Worm (Caenorhabditis elegans) whole organism, late embryonic: ENCODE measurements around the gene T27E4.1.

Experiments used
- C08G9.2 ChIP-seq: sonication (generic microtip); optimal IDR thresholded peaks from 2 replicates; lab custom pipeline; 2016; ENCODE audit warnings: mild to moderate bottlenecking, missing genetic modification characterization, moderate library complexity, missing compliant biosample characterization
- F13H6.1 ChIP-seq: sonication (generic microtip); optimal IDR thresholded peaks from 2 replicates; lab custom pipeline; 2016; ENCODE audit warnings: missing genetic modification characterization, missing compliant biosample characterization
- K02D7.2 ChIP-seq: sonication (generic microtip); optimal IDR thresholded peaks from 2 replicates; lab custom pipeline; 2017; ENCODE audit warnings: mild to moderate bottlenecking, missing genetic modification characterization, missing compliant biosample characterization
- ahr-1 ChIP-seq: sonication (generic microtip); optimal IDR thresholded peaks from 2 replicates; lab custom pipeline; 2016; ENCODE audit warnings: missing genetic modification characterization, missing compliant biosample characterization
- ceh-14 ChIP-seq: sonication (generic microtip); optimal IDR thresholded peaks from 2 replicates; lab custom pipeline; 2016; ENCODE audit warnings: missing genotype, missing genetic modification characterization, missing compliant biosample characterization
- ceh-18 ChIP-seq: sonication (generic microtip); optimal IDR thresholded peaks from 2 replicates; lab custom pipeline; 2016; ENCODE audit warnings: missing genetic modification characterization, missing compliant biosample characterization
- ceh-2 ChIP-seq: sonication (generic microtip); optimal IDR thresholded peaks from 2 replicates; lab custom pipeline; 2016; ENCODE audit warnings: missing genotype, missing genetic modification characterization, missing compliant biosample characterization
- ceh-22 ChIP-seq: sonication (generic microtip); optimal IDR thresholded peaks from 2 replicates; lab custom pipeline; 2017; ENCODE audit warnings: missing biosample characterization, missing genetic modification characterization
- ceh-24 ChIP-seq: sonication (generic microtip); optimal IDR thresholded peaks from 2 replicates; lab custom pipeline; 2016; ENCODE audit warnings: mild to moderate bottlenecking, missing genetic modification characterization, missing compliant biosample characterization
- ceh-31 ChIP-seq: sonication (generic microtip); optimal IDR thresholded peaks from 2 replicates; lab custom pipeline; 2016; ENCODE audit warnings: missing genetic modification characterization, missing compliant biosample characterization
- ceh-34 ChIP-seq: sonication (generic microtip); optimal IDR thresholded peaks from 2 replicates; lab custom pipeline; 2016; ENCODE audit warnings: mild to moderate bottlenecking, missing genetic modification characterization, missing compliant biosample characterization
- ceh-48 ChIP-seq: sonication (generic microtip); optimal IDR thresholded peaks from 2 replicates; lab custom pipeline; 2016; ENCODE audit warnings: missing genetic modification characterization, inconsistent platforms, missing compliant biosample characterization
- ceh-6 ChIP-seq: fragments of 200-800 bp; sonication (Bioruptor generic); optimal IDR thresholded peaks from 2 replicates; lab custom pipeline; 2018; ENCODE audit warnings: mild to moderate bottlenecking, missing genetic modification characterization, missing compliant biosample characterization
- elt-2 ChIP-seq: sonication (generic microtip); optimal IDR thresholded peaks from 2 replicates; lab custom pipeline; 2016; ENCODE audit warnings: missing genetic modification reagents, missing genetic modification characterization, missing compliant biosample characterization
- ets-4 ChIP-seq: sonication (generic microtip); optimal IDR thresholded peaks from 2 replicates; lab custom pipeline; 2016; ENCODE audit warnings: missing genetic modification characterization, missing compliant biosample characterization
- eyg-1 ChIP-seq: sonication (generic microtip); optimal IDR thresholded peaks from 2 replicates; lab custom pipeline; 2016; ENCODE audit warnings: missing genotype, missing genetic modification characterization, missing compliant biosample characterization
- fax-1 ChIP-seq: sonication (generic microtip); optimal IDR thresholded peaks from 2 replicates; lab custom pipeline; 2016; ENCODE audit warnings: missing genotype, missing genetic modification characterization, missing compliant biosample characterization
- fkh-10 ChIP-seq: fragments of 150-350 bp; optimal IDR thresholded peaks from 2 replicates; lab custom pipeline; 2014; ENCODE audit warnings: missing biosample characterization, missing genetic modification reagents, missing genetic modification characterization
- fkh-6 ChIP-seq: sonication (generic microtip); optimal IDR thresholded peaks from 2 replicates; lab custom pipeline; 2016; ENCODE audit warnings: missing genetic modification characterization, missing compliant biosample characterization
- gmeb-2 ChIP-seq: sonication (generic microtip); optimal IDR thresholded peaks from 2 replicates; lab custom pipeline; 2016; ENCODE audit warnings: missing genetic modification characterization, inconsistent platforms, missing compliant biosample characterization
- hlh-13 ChIP-seq: fragments of 200-800 bp; sonication (Bioruptor generic); optimal IDR thresholded peaks from 2 replicates; lab custom pipeline; 2018; ENCODE audit warnings: mild to moderate bottlenecking, missing genetic modification characterization, missing compliant biosample characterization
- hlh-15 ChIP-seq: sonication (generic microtip); optimal IDR thresholded peaks from 2 replicates; lab custom pipeline; 2016; ENCODE audit warnings: missing genetic modification characterization, missing compliant biosample characterization
- hlh-30 ChIP-seq: sonication (generic microtip); optimal IDR thresholded peaks from 2 replicates; lab custom pipeline; 2017; ENCODE audit warnings: antibody characterized with exemption, missing genetic modification characterization, missing compliant biosample characterization; ENCODE audit not compliant: insufficient read depth
- hlh-6 ChIP-seq: sonication (generic microtip); optimal IDR thresholded peaks from 2 replicates; lab custom pipeline; 2016; ENCODE audit warnings: missing genotype, missing genetic modification characterization, missing compliant biosample characterization
- lim-6 ChIP-seq: sonication (generic microtip); optimal IDR thresholded peaks from 2 replicates; lab custom pipeline; 2016; ENCODE audit warnings: missing genetic modification characterization, missing compliant biosample characterization
- lin-11 ChIP-seq: fragments of 200-800 bp; sonication (Bioruptor generic); optimal IDR thresholded peaks from 2 replicates; lab custom pipeline; 2018; ENCODE audit warnings: mild to moderate bottlenecking, missing genetic modification characterization, missing compliant biosample characterization
- nfya-1 ChIP-seq: sonication (generic microtip); optimal IDR thresholded peaks from 2 replicates; lab custom pipeline; 2017; ENCODE audit warnings: missing genetic modification characterization, mild to moderate bottlenecking, missing compliant biosample characterization, antibody characterized with exemption, moderate library complexity
- nhr-232 ChIP-seq: sonication (generic microtip); optimal IDR thresholded peaks from 2 replicates; lab custom pipeline; 2016; ENCODE audit warnings: missing genetic modification characterization, missing compliant biosample characterization
- npax-4 ChIP-seq: sonication (generic microtip); optimal IDR thresholded peaks from 2 replicates; lab custom pipeline; 2016; ENCODE audit warnings: missing genetic modification characterization, missing compliant biosample characterization
- pat-9 ChIP-seq: fragments of 200-800 bp; sonication (Bioruptor generic); optimal IDR thresholded peaks from 2 replicates; lab custom pipeline; 2018; ENCODE audit warnings: mild to moderate bottlenecking, missing genetic modification characterization, moderate library complexity, missing compliant biosample characterization
- pax-1 ChIP-seq: fragments of 150-350 bp; optimal IDR thresholded peaks from 2 replicates; lab custom pipeline; 2014; ENCODE audit warnings: missing biosample characterization, missing genetic modification characterization
- pha-2 ChIP-seq: sonication (generic microtip); optimal IDR thresholded peaks from 2 replicates; lab custom pipeline; 2017; ENCODE audit warnings: mild to moderate bottlenecking, missing genetic modification characterization, missing compliant biosample characterization
- pha-4 ChIP-seq: fragments of 150-350 bp; optimal IDR thresholded peaks from 2 replicates; lab custom pipeline; 2018; ENCODE audit warnings: missing biosample characterization, missing genetic modification reagents, missing genetic modification characterization
- pqm-1 ChIP-seq: sonication (generic microtip); optimal IDR thresholded peaks from 2 replicates; lab custom pipeline; 2016; ENCODE audit warnings: missing genetic modification characterization, missing compliant biosample characterization
- ref-2 ChIP-seq: sonication (generic microtip); optimal IDR thresholded peaks from 2 replicates; lab custom pipeline; 2016; ENCODE audit warnings: missing genetic modification characterization, missing compliant biosample characterization
- rnt-1 ChIP-seq: sonication (generic microtip); optimal IDR thresholded peaks from 2 replicates; lab custom pipeline; 2016; ENCODE audit warnings: missing genetic modification characterization, missing compliant biosample characterization
- sdc-2 ChIP-seq: sonication (generic microtip); optimal IDR thresholded peaks from 2 replicates; lab custom pipeline; 2016; ENCODE audit warnings: missing genotype, missing genetic modification characterization, missing compliant biosample characterization
- tbx-2 ChIP-seq: sonication (generic microtip); optimal IDR thresholded peaks from 2 replicates; lab custom pipeline; 2016; ENCODE audit warnings: missing genetic modification characterization, missing compliant biosample characterization
- unc-42 ChIP-seq: sonication (generic microtip); optimal IDR thresholded peaks from 2 replicates; lab custom pipeline; 2016; ENCODE audit warnings: missing genotype, missing genetic modification characterization, missing compliant biosample characterization
- zip-5 ChIP-seq: sonication (generic microtip); optimal IDR thresholded peaks from 2 replicates; lab custom pipeline; 2016; ENCODE audit warnings: missing genetic modification characterization, missing compliant biosample characterization

The T27E4.1 gene

DNA sequence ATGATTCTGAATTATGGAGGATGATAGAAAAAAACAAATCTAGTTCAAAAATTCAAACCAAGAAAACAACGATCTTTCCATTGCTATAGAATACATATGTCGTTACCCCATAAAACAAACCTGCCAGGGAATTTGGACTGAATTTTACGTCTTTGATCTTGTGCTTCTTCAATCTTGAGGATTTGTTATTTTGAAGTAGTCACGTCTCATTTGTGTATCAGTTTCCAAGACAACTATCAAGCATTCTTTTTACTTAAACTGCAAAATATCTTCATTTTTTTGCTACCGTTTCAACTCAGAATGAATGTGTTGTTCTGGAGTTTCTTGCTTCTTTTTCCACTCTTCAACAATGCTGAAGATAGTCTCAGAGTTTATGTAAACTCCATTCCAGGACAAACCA, 38.6 kb downstream of the T27E4.1 start, which contains the start of gene F21C10.19:
Gene F21C10.19 (plus strand): TSS at position 301 of the 400 bp plus-strand sequence.
- no peak for TF ChIP-seq nhr-232 (tag; lab: Kevin White, UChicago)
- TF ChIP-seq lim-6 (tag; lab: Kevin White, UChicago): no peak
- TF ChIP-seq ets-4: no peak
- TF ChIP-seq ceh-18 (tag; lab: Kevin White, UChicago): no peak
- TF ChIP-seq K02D7.2: no peak
- no peak for TF ChIP-seq tbx-2
- no peak for TF ChIP-seq pax-1
- no peak for TF ChIP-seq hlh-13 (GFP tag; lab: Kevin White, UChicago)
- TF ChIP-seq zip-5 (tag; lab: Kevin White, UChicago): no peak
- TF ChIP-seq rnt-1 (tag; lab: Kevin White, UChicago): no peak

DNA sequence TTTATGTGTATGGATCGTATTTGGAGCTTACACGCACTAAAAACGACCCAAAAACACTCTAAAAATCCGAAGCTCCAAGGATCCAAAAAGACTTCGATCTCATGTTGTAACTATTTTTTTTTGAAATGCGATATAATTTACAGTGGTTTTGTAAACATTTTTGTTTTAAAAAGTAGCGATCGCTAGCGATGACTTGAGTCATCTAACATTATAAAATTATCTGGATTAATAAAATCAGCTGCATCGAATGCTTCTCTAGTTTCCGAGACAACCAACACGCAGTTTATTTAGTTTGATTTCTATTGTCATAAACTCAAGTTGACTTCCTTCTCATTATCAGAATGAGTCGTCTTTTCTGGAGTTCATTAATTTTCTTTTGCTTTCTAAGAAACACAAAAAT, 39.9 kb downstream of the T27E4.1 start, which contains the start of gene F21C10.1:
Gene F21C10.1 (plus strand): TSS at position 301 of the 400 bp plus-strand sequence.
- TF ChIP-seq ref-2 (tag; lab: Kevin White, UChicago): no peak
- no peak for TF ChIP-seq ceh-14 (tag; lab: Kevin White, UChicago)
- no peak for TF ChIP-seq ceh-2 (tag; lab: Kevin White, UChicago)
- TF ChIP-seq fax-1 (tag; lab: Kevin White, UChicago): no peak

DNA sequence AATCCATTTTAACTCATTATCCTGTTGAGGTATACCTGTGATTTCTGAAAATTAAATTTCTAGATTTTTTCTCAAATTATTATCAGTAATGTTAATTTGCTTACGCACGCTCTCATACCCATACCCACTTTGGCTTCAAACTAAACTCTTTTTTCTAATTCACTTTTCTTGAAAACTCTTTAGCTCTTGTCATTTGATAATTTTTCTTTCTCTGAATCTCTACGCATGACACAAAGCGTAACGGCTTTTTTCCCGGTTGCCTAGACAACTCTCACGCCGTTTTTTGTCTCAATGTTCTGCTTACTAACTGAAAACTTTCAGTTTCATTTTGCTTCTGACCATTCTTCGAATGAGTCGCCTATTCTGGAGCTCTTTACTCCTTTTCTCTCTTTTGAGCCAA, 41.8 kb downstream of the T27E4.1 start, which contains the start of gene B0222.1:
Gene B0222.1 (plus strand): TSS at position 306 of the 400 bp plus-strand sequence.
- TF ChIP-seq elt-2 (tag; lab: Kevin White, UChicago) (no peak), nfya-1 (tag; lab: Kevin White, UChicago) (no peak), pha-4 (tag; lab: Kevin White, UChicago) (no peak), ceh-6 (GFP tag; lab: Kevin White, UChicago) (no peak), ceh-48 (tag; lab: Kevin White, UChicago) (no peak), K02D7.2 (no peak), sdc-2 (tag; lab: Kevin White, UChicago) (no peak), hlh-30 (no peak), lim-6 (tag; lab: Kevin White, UChicago) (no peak)

DNA sequence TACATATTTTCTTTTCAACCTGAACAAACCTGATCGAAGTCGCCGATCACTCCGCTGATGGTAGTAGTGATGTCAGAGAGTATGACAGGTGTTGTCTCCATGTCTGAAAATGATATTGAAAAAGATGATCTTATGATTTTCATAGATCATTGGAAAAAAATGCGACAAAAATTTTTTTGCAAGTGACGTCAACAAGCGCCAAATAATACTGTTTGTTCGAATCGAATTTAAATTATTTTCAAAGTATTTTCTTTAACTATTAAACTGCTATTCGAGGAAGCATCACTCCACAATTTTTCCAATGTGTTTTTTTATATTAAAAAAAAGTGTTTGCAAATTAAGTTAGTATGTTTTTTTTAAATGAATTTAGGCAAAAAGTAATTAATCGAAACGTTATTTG, 45.5 kb downstream of the T27E4.1 start, which contains the start of gene pitr-2:
Gene pitr-2 (minus strand): TSS at position 101 of the 400 bp plus-strand sequence.
- TF ChIP-seq npax-4 (no peak), gmeb-2 (tag; lab: Kevin White, UChicago) (no peak), ceh-34 (no peak), hlh-6 (tag; lab: Kevin White, UChicago) (no peak), zip-5 (tag; lab: Kevin White, UChicago) (no peak), F13H6.1 (tag; lab: Kevin White, UChicago) (no peak), C08G9.2 (tag; lab: Kevin White, UChicago) (no peak), lin-11 (tag; lab: Kevin White, UChicago) (no peak)

DNA sequence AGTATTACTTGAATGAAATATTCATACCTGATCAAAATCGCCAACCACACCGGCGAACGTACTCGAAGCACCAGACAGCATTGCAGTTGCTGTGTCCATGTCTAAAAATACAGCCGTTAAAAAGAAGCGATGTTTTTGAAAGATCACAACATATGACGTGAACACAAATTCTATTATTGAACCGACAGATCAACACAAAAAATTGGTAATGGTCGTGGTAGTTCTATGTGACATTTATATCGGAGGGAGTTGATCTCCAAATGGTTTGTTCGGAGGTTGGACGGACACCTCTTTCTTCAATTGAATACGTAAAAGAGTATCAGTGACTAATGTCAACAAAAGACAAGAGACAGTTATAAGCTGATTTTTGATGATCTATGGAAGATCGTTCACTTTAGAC, 49.2 kb downstream of the T27E4.1 start, which contains the start of gene pitr-3:
Gene pitr-3 (minus strand): TSS at position 101 of the 400 bp plus-strand sequence.
- no peak for TF ChIP-seq pat-9 (tag; lab: Kevin White, UChicago)
- TF ChIP-seq K02D7.2: no peak
- no peak for TF ChIP-seq pqm-1

DNA sequence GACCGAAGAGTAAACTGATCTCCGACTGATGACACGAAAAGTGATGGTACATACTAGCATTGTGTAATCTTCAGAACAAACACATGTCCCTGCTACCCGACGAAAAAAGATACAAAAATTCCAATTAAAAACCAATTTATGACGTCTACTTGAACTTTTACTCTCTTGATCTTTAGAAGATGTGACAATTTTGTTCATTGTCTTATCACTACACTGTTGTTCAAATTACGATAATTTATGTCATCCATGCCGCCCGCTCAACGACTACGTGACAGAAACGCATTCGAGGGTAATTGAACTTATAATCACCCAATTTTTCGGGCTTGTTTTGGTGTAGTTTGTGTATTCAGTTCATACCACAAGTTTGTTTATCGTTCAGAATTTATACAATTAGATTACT, 51.8 kb downstream of the T27E4.1 start:
- TF ChIP-seq eyg-1 (tag; lab: Kevin White, UChicago): no peak
- TF ChIP-seq pha-2 (tag; lab: Kevin White, UChicago): no peak
- TF ChIP-seq ceh-24 (tag; lab: Kevin White, UChicago): no peak
- no peak for TF ChIP-seq fkh-6 (tag; lab: Kevin White, UChicago)
- no peak for TF ChIP-seq ceh-31 (tag; lab: Kevin White, UChicago)
- no peak for TF ChIP-seq fkh-10 (GFP tag; lab: Kevin White, UChicago)
- no peak for TF ChIP-seq ahr-1
- no peak for TF ChIP-seq ceh-22 (tag; lab: Kevin White, UChicago)
- TF ChIP-seq K02D7.2: no peak
- no peak for TF ChIP-seq npax-4
- TF ChIP-seq sdc-2 (tag; lab: Kevin White, UChicago): no peak
- no peak for TF ChIP-seq hlh-15 (tag; lab: Kevin White, UChicago)
- TF ChIP-seq ets-4: no peak
- TF ChIP-seq unc-42 (tag; lab: Kevin White, UChicago): no peak
- no peak for TF ChIP-seq hlh-30
- TF ChIP-seq pax-1: no peak
